Fruit fly (Drosophila melanogaster) whole organism, wandering third instar larva: ENCODE results near the gene Hrd3.

Experiments used
- CG32264 ChIP-seq: fragments of 200-800 bp; sonication (Bioruptor generic); optimal IDR thresholded peaks from 2 replicates; lab custom pipeline; 2016; ENCODE audit warnings: missing biosample characterization, missing genetic modification characterization
- CG9705 ChIP-seq: fragments of 200-800 bp; sonication (Bioruptor generic); optimal IDR thresholded peaks from 2 replicates; lab custom pipeline; 2018; ENCODE audit warnings: missing biosample characterization, mild to moderate bottlenecking, missing genetic modification characterization
- CrebA ChIP-seq: fragments of 200-800 bp; sonication (Bioruptor generic); optimal IDR thresholded peaks from 2 replicates; lab custom pipeline; 2016; ENCODE audit warnings: missing biosample characterization, mild to moderate bottlenecking, missing genetic modification characterization, borderline replicate concordance
- Dfd ChIP-seq: fragments of >200 bp; optimal IDR thresholded peaks from 2 replicates; lab custom pipeline; 2017; ENCODE audit warnings: missing biosample characterization, missing genetic modification characterization
- Dif ChIP-seq: fragments of 200-275, 200-300 bp; sonication (Bioruptor generic); optimal IDR thresholded peaks from 2 replicates; lab custom pipeline; 2018; ENCODE audit warnings: missing biosample characterization, missing genetic modification characterization; ENCODE audit not compliant: partially characterized antibody
- GATAd ChIP-seq: sonication (Bioruptor generic); optimal IDR thresholded peaks from 2 replicates; lab custom pipeline; 2016; ENCODE audit warnings: missing biosample characterization, missing genetic modification characterization
- HLH106 ChIP-seq: fragments of 200-800 bp; optimal IDR thresholded peaks from 3 replicates; lab custom pipeline; 2019; ENCODE audit warnings: missing biosample characterization, mild to moderate bottlenecking, missing genetic modification characterization, moderate library complexity
- Hnf4 ChIP-seq: fragments of 200-800 bp; sonication (Bioruptor generic); optimal IDR thresholded peaks from 2 replicates; lab custom pipeline; 2016; ENCODE audit warnings: missing biosample characterization, mild to moderate bottlenecking, missing genetic modification characterization
- Hr78 ChIP-seq: fragments of >200 bp; optimal IDR thresholded peaks from 2 replicates; lab custom pipeline; 2017; ENCODE audit warnings: missing biosample characterization, missing genetic modification characterization
- Hr83 ChIP-seq: fragments of 200-300 bp; sonication (Bioruptor generic); optimal IDR thresholded peaks from 2 replicates; lab custom pipeline; 2016; ENCODE audit warnings: missing biosample characterization, mild to moderate bottlenecking, missing genetic modification characterization, moderate library complexity; ENCODE audit not compliant: poor library complexity, severe bottlenecking
- Jra ChIP-seq: sonication (Bioruptor generic); optimal IDR thresholded peaks from 2 replicates; lab custom pipeline; 2016; ENCODE audit warnings: missing biosample characterization, missing genetic modification characterization
- Mio ChIP-seq: sonication (Bioruptor generic); optimal IDR thresholded peaks from 2 replicates; lab custom pipeline; 2016; ENCODE audit warnings: missing biosample characterization, missing genetic modification characterization
- Myc ChIP-seq: fragments of >200 bp; optimal IDR thresholded peaks from 2 replicates; lab custom pipeline; 2017
- N ChIP-seq: fragments of >200 bp; optimal IDR thresholded peaks from 2 replicates; lab custom pipeline; 2018; ENCODE audit warnings: missing biosample characterization, missing external identifiers, missing genetic modification characterization
- OdsH ChIP-seq: fragments of 200-800 bp; sonication (Bioruptor generic); optimal IDR thresholded peaks from 2 replicates; lab custom pipeline; 2016; ENCODE audit warnings: missing biosample characterization, mild to moderate bottlenecking, missing genetic modification characterization
- Rel ChIP-seq, 2 experiments: fragments of 200-800 bp; sonication (Bioruptor generic) in 1 of 2; optimal IDR thresholded peaks; 2 replicates in 1 of 2; 3 replicates in 1 of 2; lab custom pipeline; 2016 to 2019; ENCODE audit warnings: mild to moderate bottlenecking in 2 of 2, missing biosample characterization in 2 of 2, missing genetic modification characterization in 2 of 2, moderate library complexity in 1 of 2
- Sp1 ChIP-seq: fragments of 200-800 bp; sonication (Bioruptor generic); optimal IDR thresholded peaks from 3 replicates; lab custom pipeline; 2019; ENCODE audit warnings: missing biosample characterization, mild to moderate bottlenecking, missing genetic modification characterization, moderate library complexity
- Vsx2 ChIP-seq: fragments of 200-300, 225-300 bp; sonication (Bioruptor generic); optimal IDR thresholded peaks from 2 replicates; lab custom pipeline; 2018; ENCODE audit warnings: missing biosample characterization, missing genetic modification characterization; ENCODE audit not compliant: partially characterized antibody
- br ChIP-seq: fragments of 200-800 bp; sonication (Bioruptor generic); optimal IDR thresholded peaks from 2 replicates; lab custom pipeline; 2016; ENCODE audit warnings: missing biosample characterization, missing genetic modification characterization
- brk ChIP-seq: fragments of 200-800 bp; sonication (Bioruptor generic); optimal IDR thresholded peaks from 2 replicates; lab custom pipeline; 2016; ENCODE audit warnings: missing biosample characterization, mild to moderate bottlenecking, missing genetic modification characterization
- dl ChIP-seq, 2 experiments: fragments of 175-275, 200-275 bp in 1 of 2; fragments of 200-275 bp in 1 of 2; sonication (Bioruptor generic); optimal IDR thresholded peaks; lab custom pipeline; 2018; ENCODE audit warnings: mild to moderate bottlenecking in 2 of 2, missing biosample characterization in 2 of 2, missing genetic modification characterization in 2 of 2, moderate library complexity in 2 of 2; ENCODE audit not compliant: partially characterized antibody in 2 of 2, insufficient read depth in 1 of 2
- dmrt93B ChIP-seq: fragments of 200-800 bp; sonication (Bioruptor generic); optimal IDR thresholded peaks from 2 replicates; lab custom pipeline; 2018; ENCODE audit warnings: missing biosample characterization, mild to moderate bottlenecking, missing genetic modification characterization
- dsf ChIP-seq: sonication (Bioruptor generic); optimal IDR thresholded peaks from 2 replicates; lab custom pipeline; 2016; ENCODE audit warnings: missing biosample characterization, missing genetic modification characterization, borderline replicate concordance
- ey ChIP-seq: fragments of 200-800 bp; sonication (Bioruptor generic); optimal IDR thresholded peaks from 2 replicates; lab custom pipeline; 2016; ENCODE audit warnings: missing biosample characterization, missing genetic modification characterization
- foxo ChIP-seq, 2 experiments: fragments of 200-800 bp; sonication (Bioruptor generic); optimal IDR thresholded peaks; 2 replicates in 1 of 2; 3 replicates in 1 of 2; lab custom pipeline; 2016 to 2017; ENCODE audit warnings: missing biosample characterization in 2 of 2, missing genetic modification characterization in 2 of 2
- fru ChIP-seq: fragments of 200-800 bp; sonication (Bioruptor generic); optimal IDR thresholded peaks from 3 replicates; lab custom pipeline; 2016; ENCODE audit warnings: missing biosample characterization, mild to moderate bottlenecking, missing genetic modification characterization
- h ChIP-seq: fragments of 200-800 bp; sonication (Bioruptor generic); optimal IDR thresholded peaks from 3 replicates; lab custom pipeline; 2016; ENCODE audit warnings: missing biosample characterization, mild to moderate bottlenecking, missing genetic modification characterization
- jim ChIP-seq: fragments of 175-275, 200-325 bp; sonication (Bioruptor generic); optimal IDR thresholded peaks from 2 replicates; lab custom pipeline; 2016; ENCODE audit warnings: missing biosample characterization, mild to moderate bottlenecking, missing genetic modification characterization
- lola ChIP-seq: fragments of >200 bp; optimal IDR thresholded peaks from 2 replicates; lab custom pipeline; 2017; ENCODE audit warnings: missing biosample characterization, missing genetic modification characterization
- pan ChIP-seq: fragments of >200 bp; optimal IDR thresholded peaks from 2 replicates; lab custom pipeline; 2017
- psq ChIP-seq: fragments of 200-800 bp; sonication (Bioruptor generic); optimal IDR thresholded peaks from 3 replicates; lab custom pipeline; 2017; ENCODE audit warnings: missing biosample characterization, mild to moderate bottlenecking, missing genetic modification characterization, moderate library complexity
- rgr ChIP-seq: fragments of 200-800 bp; sonication (Bioruptor generic); optimal IDR thresholded peaks from 3 replicates; lab custom pipeline; 2016; ENCODE audit warnings: missing biosample characterization, mild to moderate bottlenecking, missing genetic modification characterization
- sage ChIP-seq: fragments of 200-800 bp; sonication (Bioruptor generic); optimal IDR thresholded peaks from 2 replicates; lab custom pipeline; 2016; ENCODE audit warnings: missing biosample characterization, mild to moderate bottlenecking, missing genetic modification characterization
- sv ChIP-seq: fragments of 200-800 bp; sonication (Bioruptor generic); optimal IDR thresholded peaks from 3 replicates; lab custom pipeline; 2016; ENCODE audit warnings: missing biosample characterization, missing genetic modification characterization
- tai ChIP-seq: sonication (Bioruptor generic); optimal IDR thresholded peaks from 2 replicates; lab custom pipeline; 2016; ENCODE audit warnings: missing biosample characterization, missing genetic modification characterization
- usp ChIP-seq: fragments of >200 bp; optimal IDR thresholded peaks from 2 replicates; lab custom pipeline; 2017; ENCODE audit warnings: missing biosample characterization, missing genetic modification characterization
- woc ChIP-seq: sonication (Bioruptor generic); optimal IDR thresholded peaks from 2 replicates; lab custom pipeline; 2016; ENCODE audit warnings: missing biosample characterization, mild to moderate bottlenecking, missing genetic modification characterization

Hrd3 gene

dm6 chr3R:23791491-23791890, 33.1 kb upstream of the Hrd3 start:
- TF ChIP-seq psq (GFP tag; lab: Kevin White, UChicago) (peak; percentile 24), dmrt93B (GFP tag; lab: Kevin White, UChicago) (no peak), OdsH (GFP tag; lab: Kevin White, UChicago) (peak; percentile 24), usp (GFP tag; lab: Kevin White, UChicago) (no peak), Hr83 (GFP tag; lab: Kevin White, UChicago) (no peak), HLH106 (tag; lab: Kevin White, UChicago) (no peak)

dm6 chr3R:23790483-23791175, 32.3 kb upstream of the Hrd3 start:
- TF ChIP-seq Rel (GFP tag; optimal IDR thresholded peaks at IDR 0.05; lab: Kevin White, UChicago) (no peak), Rel (tag; optimal IDR thresholded peaks at IDR 0.05; lab: Kevin White, UChicago) (peak; percentile 87), CrebA (GFP tag; lab: Kevin White, UChicago) (no peak), h (GFP tag; lab: Kevin White, UChicago) (peak; percentile 9)

- TF ChIP-seq Rel (GFP tag; optimal IDR thresholded peaks at IDR 0.05; lab: Kevin White, UChicago) (no peak), Rel (tag; optimal IDR thresholded peaks at IDR 0.05; lab: Kevin White, UChicago) (peak; percentile 52), CG9705 (GFP tag; lab: Kevin White, UChicago) (no peak)
Measured at dm6 chr3R:23789584-23789983, 31.2 kb upstream of the Hrd3 start.

dm6 chr3R:23788406-23789021, 30.2 kb upstream of the Hrd3 start:
- TF ChIP-seq CrebA (GFP tag; lab: Kevin White, UChicago) (no peak), HLH106 (tag; lab: Kevin White, UChicago) (peak; percentile 69), woc (GFP tag; lab: Kevin White, UChicago) (peak; percentile 61), Myc (no peak), psq (GFP tag; lab: Kevin White, UChicago) (peak; percentile 53), Dif (no peak), dl (GFP tag; optimal IDR thresholded peaks at IDR 0.05; lab: Kevin White, UChicago; ENCODE audit: insufficient read depth in 1 of 2, partially characterized antibody in 2 of 2) (no peak), foxo (GFP tag; optimal IDR thresholded peaks at IDR 0.05; lab: Kevin White, UChicago) (peak in 1 of 2 experiments; percentile 61), dsf (GFP tag; lab: Kevin White, UChicago) (no peak), Sp1 (GFP tag; lab: Kevin White, UChicago) (peak; percentile 65), CG32264 (no peak), sv (GFP tag; lab: Kevin White, UChicago) (no peak), N (GFP tag; lab: Kevin White, UChicago) (no peak), OdsH (GFP tag; lab: Kevin White, UChicago) (peak; percentile 39), usp (GFP tag; lab: Kevin White, UChicago) (no peak), Vsx2 (GFP tag; lab: Kevin White, UChicago) (no peak), fru (GFP tag; lab: Kevin White, UChicago) (peak; percentile 51), h (GFP tag; lab: Kevin White, UChicago) (peak; percentile 49), tai (GFP tag; lab: Kevin White, UChicago) (no peak), Rel (GFP tag; optimal IDR thresholded peaks at IDR 0.05; lab: Kevin White, UChicago) (no peak), Rel (tag; optimal IDR thresholded peaks at IDR 0.05; lab: Kevin White, UChicago) (peak; percentile 86), rgr (GFP tag; lab: Kevin White, UChicago) (peak; percentile 62), Mio (GFP tag; lab: Kevin White, UChicago) (no peak), Jra (no peak), ey (peak; percentile 61), sage (no peak), Hr83 (GFP tag; lab: Kevin White, UChicago) (no peak), lola (no peak), Hr78 (GFP tag; lab: Kevin White, UChicago) (no peak), Hnf4 (GFP tag; lab: Kevin White, UChicago) (peak; percentile 11), GATAd (no peak), dmrt93B (GFP tag; lab: Kevin White, UChicago) (peak; percentile 38), brk (no peak), CG9705 (GFP tag; lab: Kevin White, UChicago) (no peak), Dfd (GFP tag; lab: Kevin White, UChicago) (no peak), pan (lab: Kevin White, UChicago) (no peak), jim (GFP tag; lab: Kevin White, UChicago) (no peak), br (GFP tag; lab: Kevin White, UChicago) (peak; percentile 60)
